Fruit fly (Drosophila melanogaster) whole organism, embryonic: ENCODE data around the gene CG11970.

Source experiments
- Atf6 ChIP-seq: fragments of 200-800 bp; sonication (Bioruptor generic); IDR thresholded peaks from 2 replicates; pipeline ENCODE4 v1.3.6; 2022; ENCODE audit warnings: missing biosample characterization, missing genetic modification characterization
- CG11723 ChIP-seq: fragments of 200-800 bp; sonication (Bioruptor generic); optimal IDR thresholded peaks from 2 replicates; lab custom pipeline; 2017; ENCODE audit warnings: missing biosample characterization, mild to moderate bottlenecking, missing genetic modification characterization
- CG12219 ChIP-seq: fragments of 200-800 bp; sonication (Bioruptor generic); optimal IDR thresholded peaks from 3 replicates; lab custom pipeline; 2018; ENCODE audit warnings: missing biosample characterization, mild to moderate bottlenecking, missing genetic modification characterization
- CG1233 ChIP-seq: fragments of 200-800 bp; sonication (Bioruptor generic); optimal IDR thresholded peaks from 4 replicates; lab custom pipeline; 2018; ENCODE audit warnings: missing biosample characterization, mild to moderate bottlenecking, missing genetic modification characterization
- CG1602 ChIP-seq: fragments of 200-800 bp; sonication (Bioruptor generic); optimal IDR thresholded peaks from 3 replicates; lab custom pipeline; 2016; ENCODE audit warnings: missing biosample characterization, missing genetic modification characterization
- CG1603 ChIP-seq: fragments of 200-800 bp; sonication (Bioruptor generic); optimal IDR thresholded peaks from 2 replicates; lab custom pipeline; 2019; ENCODE audit warnings: missing biosample characterization, mild to moderate bottlenecking, missing genetic modification characterization, moderate library complexity
- CG17359 ChIP-seq: fragments of 200-800 bp; sonication (Bioruptor generic); optimal IDR thresholded peaks from 3 replicates; lab custom pipeline; 2018; ENCODE audit warnings: missing biosample characterization, mild to moderate bottlenecking, missing genetic modification characterization, moderate library complexity
- CG18476 ChIP-seq: fragments of 200-800 bp; sonication (Bioruptor generic); optimal IDR thresholded peaks from 2 replicates; lab custom pipeline; 2016; ENCODE audit warnings: missing biosample characterization, mild to moderate bottlenecking, missing genetic modification characterization
- CG42726 ChIP-seq: fragments of 200-800 bp; sonication (Bioruptor generic); IDR thresholded peaks from 2 replicates; pipeline ENCODE4 v1.3.6; 2022; ENCODE audit warnings: missing biosample characterization, missing genetic modification characterization; ENCODE audit not compliant: partially characterized antibody
- CG5180 ChIP-seq: fragments of 200-800 bp; sonication (Bioruptor generic); optimal IDR thresholded peaks from 3 replicates; lab custom pipeline; 2017; ENCODE audit warnings: missing biosample characterization, missing genetic modification characterization, mild to moderate bottlenecking, moderate library complexity, missing genetic modification reagents
- CG7372 ChIP-seq: fragments of 200-800 bp; sonication (Bioruptor generic); IDR thresholded peaks from 2 replicates; pipeline ENCODE4 v1.3.6; 2022; ENCODE audit warnings: missing biosample characterization, missing genetic modification characterization
- CG7786 ChIP-seq: fragments of 200-800 bp; sonication (Bioruptor generic); optimal IDR thresholded peaks from 2 replicates; lab custom pipeline; 2016; ENCODE audit warnings: missing biosample characterization, missing genetic modification characterization
- Camta ChIP-seq: fragments of 200-800 bp; sonication (Bioruptor generic); optimal IDR thresholded peaks from 2 replicates; lab custom pipeline; 2016; ENCODE audit warnings: missing biosample characterization, missing genetic modification characterization
- Doc2 ChIP-seq: fragments of 200-800 bp; sonication (Bioruptor generic); IDR thresholded peaks from 2 replicates; pipeline ENCODE4 v1.3.6; 2022; ENCODE audit warnings: missing biosample characterization, missing genetic modification characterization
- Doc3 ChIP-seq: fragments of 200-800 bp; sonication (Bioruptor generic); IDR thresholded peaks from 3 replicates; pipeline ENCODE4 v1.3.6; 2022; ENCODE audit warnings: missing biosample characterization, missing genetic modification characterization; ENCODE audit not compliant: partially characterized antibody
- Ets97D ChIP-seq: fragments of 200-800 bp; sonication (Bioruptor generic); optimal IDR thresholded peaks from 3 replicates; lab custom pipeline; 2016; ENCODE audit warnings: missing biosample characterization, missing genetic modification characterization
- HLHmδ ChIP-seq: fragments of 200-800 bp; sonication (Bioruptor generic); optimal IDR thresholded peaks from 2 replicates; lab custom pipeline; 2018; ENCODE audit warnings: missing biosample characterization, mild to moderate bottlenecking, missing genetic modification characterization, moderate library complexity
- Hey ChIP-seq: fragments of 200-800 bp; sonication (Bioruptor generic); optimal IDR thresholded peaks from 3 replicates; lab custom pipeline; 2018; ENCODE audit warnings: missing biosample characterization, mild to moderate bottlenecking, missing genetic modification characterization
- Med ChIP-seq: fragments of 200-800 bp; sonication (Bioruptor generic); peaks from one replicate; lab custom pipeline; 2016; ENCODE audit warnings: missing biosample characterization, missing genetic modification characterization, mild to moderate bottlenecking, inconsistent platforms, moderate library complexity
- NC2β ChIP-seq: fragments of 200-800 bp; sonication (Bioruptor generic); optimal IDR thresholded peaks from 2 replicates; lab custom pipeline; 2016; ENCODE audit warnings: missing biosample characterization, missing genetic modification characterization
- NK7.1 ChIP-seq: fragments of 200-800 bp; sonication (Bioruptor generic); optimal IDR thresholded peaks from 3 replicates; lab custom pipeline; 2016; ENCODE audit warnings: missing biosample characterization, missing genetic modification characterization
- Nf-YA ChIP-seq: fragments of 200-800 bp; sonication (Bioruptor generic); IDR thresholded peaks from 2 replicates; pipeline ENCODE4 v1.3.6; 2022; ENCODE audit warnings: missing biosample characterization, missing genetic modification characterization
- Opbp ChIP-seq: fragments of 200-800 bp; sonication (Bioruptor generic); IDR thresholded peaks from 3 replicates; pipeline ENCODE4 v1.3.6; 2022; ENCODE audit warnings: missing biosample characterization, missing genetic modification characterization; ENCODE audit not compliant: partially characterized antibody
- Rx ChIP-seq: fragments of 200-800 bp; sonication (Bioruptor generic); IDR thresholded peaks from 2 replicates; pipeline ENCODE4 v1.3.6; 2022; ENCODE audit warnings: missing biosample characterization, missing genetic modification characterization
- Side ChIP-seq: fragments of 200-800 bp; sonication (Bioruptor generic); optimal IDR thresholded peaks from 2 replicates; lab custom pipeline; 2016; ENCODE audit warnings: missing biosample characterization, missing genetic modification characterization
- Sry-β ChIP-seq: fragments of 200-800 bp; sonication (Bioruptor generic); optimal IDR thresholded peaks from 2 replicates; lab custom pipeline; 2018; ENCODE audit warnings: missing biosample characterization, mild to moderate bottlenecking, missing genetic modification characterization, moderate library complexity
- Stat92E ChIP-seq, 3 experiments: fragments of >200 bp in 2 of 3; fragments of 200-800 bp in 1 of 3; sonication (Bioruptor generic) in 1 of 3; optimal IDR thresholded peaks; 2 replicates each; lab custom pipeline; 2017 to 2019; ENCODE audit warnings: missing biosample characterization in 3 of 3, missing genetic modification characterization in 3 of 3, mild to moderate bottlenecking in 1 of 3, moderate library complexity in 1 of 3
- abd-A ChIP-seq: fragments of 200-800 bp; sonication (Bioruptor generic); optimal IDR thresholded peaks from 3 replicates; lab custom pipeline; 2019; ENCODE audit warnings: missing biosample characterization, mild to moderate bottlenecking, missing genetic modification characterization, moderate library complexity
- ash1 ChIP-seq: fragments of 200-800 bp; sonication (Bioruptor generic); optimal IDR thresholded peaks from 2 replicates; lab custom pipeline; 2018; ENCODE audit warnings: missing biosample characterization, mild to moderate bottlenecking, missing genetic modification characterization
- chinmo ChIP-seq: fragments of 200-800 bp; sonication (Bioruptor generic); IDR thresholded peaks from 4 replicates; pipeline ENCODE4 v1.3.6; 2022; ENCODE audit warnings: missing biosample characterization, missing genetic modification characterization; ENCODE audit not compliant: partially characterized antibody
- corto ChIP-seq: fragments of 200-800 bp; sonication (Bioruptor generic); optimal IDR thresholded peaks from 2 replicates; lab custom pipeline; 2016; ENCODE audit warnings: missing biosample characterization, mild to moderate bottlenecking, missing genetic modification characterization, moderate library complexity
- crol ChIP-seq: fragments of 200-800 bp; sonication (Bioruptor generic); IDR thresholded peaks from 2 replicates; pipeline ENCODE4 v1.3.6; 2022; ENCODE audit warnings: missing biosample characterization, missing genetic modification characterization
- cwo ChIP-seq: fragments of 200-800 bp; sonication (Bioruptor generic); optimal IDR thresholded peaks from 3 replicates; lab custom pipeline; 2017; ENCODE audit warnings: missing biosample characterization, missing genetic modification characterization, mild to moderate bottlenecking, moderate library complexity, missing genetic modification reagents
- dysf ChIP-seq: fragments of 200-800 bp; sonication (Bioruptor generic); IDR thresholded peaks from 3 replicates; pipeline ENCODE4 v1.3.6; 2022; ENCODE audit warnings: missing biosample characterization, missing genetic modification characterization
- ems ChIP-seq: fragments of 200-800 bp; sonication (Bioruptor generic); optimal IDR thresholded peaks from 3 replicates; lab custom pipeline; 2016; ENCODE audit warnings: missing biosample characterization, missing genetic modification characterization
- ham ChIP-seq: fragments of 200-800 bp; sonication (Bioruptor generic); IDR thresholded peaks from 2 replicates; pipeline ENCODE4 v1.3.6; 2022; ENCODE audit warnings: missing biosample characterization, missing genetic modification characterization
- hb ChIP-seq: fragments of 200-800 bp; sonication (Bioruptor generic); IDR thresholded peaks from 3 replicates; pipeline ENCODE4 v1.3.6; 2022; ENCODE audit warnings: missing biosample characterization, missing genetic modification characterization; ENCODE audit not compliant: partially characterized antibody
- jumu ChIP-seq: fragments of 200-800 bp; sonication (Bioruptor generic); optimal IDR thresholded peaks from 3 replicates; lab custom pipeline; 2016; ENCODE audit warnings: missing biosample characterization, missing genetic modification characterization
- ken ChIP-seq: fragments of 200-800 bp; sonication (Bioruptor generic); IDR thresholded peaks from 3 replicates; pipeline ENCODE4 v1.3.6; 2022; ENCODE audit warnings: missing biosample characterization, missing genetic modification characterization
- kni ChIP-seq: fragments of 200-800 bp; sonication (Bioruptor generic); optimal IDR thresholded peaks from 3 replicates; lab custom pipeline; 2017; ENCODE audit warnings: mild to moderate bottlenecking, missing biosample characterization, missing genetic modification reagents, missing genetic modification characterization
- knrl ChIP-seq: fragments of 200-800 bp; sonication (Bioruptor generic); IDR thresholded peaks from 3 replicates; pipeline ENCODE4 v1.3.6; 2022; ENCODE audit warnings: missing biosample characterization, missing genetic modification characterization; ENCODE audit not compliant: partially characterized antibody
- nerfin-1 ChIP-seq: fragments of 200-800 bp; sonication (Bioruptor generic); optimal IDR thresholded peaks from 3 replicates; lab custom pipeline; 2019; ENCODE audit warnings: missing biosample characterization, mild to moderate bottlenecking, missing genetic modification characterization, moderate library complexity
- pros ChIP-seq: fragments of 200-800 bp; sonication (Bioruptor generic); optimal IDR thresholded peaks from 3 replicates; lab custom pipeline; 2019; ENCODE audit warnings: missing biosample characterization, mild to moderate bottlenecking, missing genetic modification characterization, moderate library complexity
- ro ChIP-seq: fragments of 200-800 bp; sonication (Bioruptor generic); IDR thresholded peaks from 2 replicates; pipeline ENCODE4 v1.3.6; 2022; ENCODE audit warnings: missing biosample characterization, missing genetic modification characterization
- sc ChIP-seq, 3 experiments: fragments of >200 bp in 2 of 3; fragments of 200-800 bp in 1 of 3; sonication (Bioruptor generic) in 1 of 3; optimal IDR thresholded peaks; 2 replicates in 2 of 3; 3 replicates in 1 of 3; lab custom pipeline; 2017; ENCODE audit warnings: mild to moderate bottlenecking in 1 of 3, missing biosample characterization in 1 of 3, missing genetic modification characterization in 1 of 3, missing genetic modification reagents in 1 of 3
- sna ChIP-seq: fragments of 200-800 bp; sonication (Bioruptor generic); IDR thresholded peaks from 2 replicates; pipeline ENCODE4 v1.3.6; 2022; ENCODE audit warnings: missing biosample characterization, missing genetic modification characterization; ENCODE audit not compliant: partially characterized antibody
- tin ChIP-seq: fragments of 200-800 bp; sonication (Bioruptor generic); optimal IDR thresholded peaks from 3 replicates; lab custom pipeline; 2016; ENCODE audit warnings: missing biosample characterization, missing genetic modification characterization
- trh ChIP-seq: fragments of 200-800 bp; sonication (Bioruptor generic); optimal IDR thresholded peaks from 2 replicates; lab custom pipeline; 2016; ENCODE audit warnings: missing biosample characterization, missing genetic modification characterization
- usp ChIP-seq: fragments of >200 bp; optimal IDR thresholded peaks from 2 replicates; lab custom pipeline; 2017; ENCODE audit warnings: missing biosample characterization, missing genetic modification characterization
- vvl ChIP-seq: fragments of 200-800 bp; sonication (Bioruptor generic); IDR thresholded peaks from 2 replicates; pipeline ENCODE4 v1.3.6; 2022; ENCODE audit warnings: missing biosample characterization, missing genetic modification characterization

Gene CG11970

dm6 chr3R:9027082-9027481 lies 42.6 kb downstream of the CG11970 start (continued):
- TF ChIP-seq tin (GFP tag; lab: Kevin White, UChicago) = no peak
- peak; percentile 33; the same call in 1 of the 2 replicates for TF ChIP-seq crol (GFP tag; lab: Robert Waterston, UW)
- no peak for TF ChIP-seq CG7786 (GFP tag; lab: Kevin White, UChicago)
- peak; percentile 62 for TF ChIP-seq pros (GFP tag; lab: Kevin White, UChicago)
- no peak for TF ChIP-seq Rx (GFP tag; lab: Robert Waterston, UW)
- no peak for TF ChIP-seq sc (optimal IDR thresholded peaks at IDR 0.05; lab: Kevin White, UChicago)
- TF ChIP-seq sc (GFP tag; optimal IDR thresholded peaks at IDR 0.05; lab: Kevin White, UChicago) = no peak
- no peak for TF ChIP-seq CG1233 (GFP tag; lab: Kevin White, UChicago)
- no peak for TF ChIP-seq Sry-β (GFP tag; lab: Kevin White, UChicago)
- TF ChIP-seq CG12219 = no peak
- no peak for TF ChIP-seq Med (GFP tag; lab: Kevin White, UChicago)
- peak; percentile 62; the same call in 1 of the 2 replicates for TF ChIP-seq vvl
- TF ChIP-seq ken = no peak
- TF ChIP-seq Nf-YA = peak; percentile 7; the same call in 1 of the 2 replicates
- TF ChIP-seq CG11723 = no peak
- TF ChIP-seq kni (GFP tag; lab: Kevin White, UChicago) = peak; percentile 78
- TF ChIP-seq Atf6 (GFP tag; lab: Robert Waterston, UW) = no peak
- TF ChIP-seq CG1602 (GFP tag; lab: Kevin White, UChicago) = no peak
- peak; percentile 73 for TF ChIP-seq abd-A (tag; lab: Kevin White, UChicago)
- no peak for TF ChIP-seq knrl (GFP tag; lab: Robert Waterston, UW)
- TF ChIP-seq Hey (tag; lab: Kevin White, UChicago) = peak; percentile 98
- no peak for TF ChIP-seq ems
- no peak; the same call in 2 of the 3 replicates for TF ChIP-seq Opbp (GFP tag; lab: Robert Waterston, UW)
- no peak for TF ChIP-seq CG5180 (GFP tag; lab: Kevin White, UChicago)
- TF ChIP-seq CG42726 (GFP tag; lab: Robert Waterston, UW) = no peak
- no peak for TF ChIP-seq usp
- 0 out of 4 replicates have a peak, but pooled peaks have one; percentile 29 for TF ChIP-seq chinmo (GFP tag; lab: Robert Waterston, UW)
- no peak for TF ChIP-seq NK7.1 (GFP tag; lab: Kevin White, UChicago)
- no peak for TF ChIP-seq trh
- no peak for TF ChIP-seq CG7372 (GFP tag; lab: Robert Waterston, UW)
- no peak for TF ChIP-seq CG18476 (GFP tag; lab: Kevin White, UChicago)
- no peak for TF ChIP-seq Side (GFP tag; lab: Kevin White, UChicago)
- TF ChIP-seq CG1603 (tag; lab: Kevin White, UChicago) = no peak
- no peak for TF ChIP-seq ham (GFP tag; lab: Robert Waterston, UW)
- TF ChIP-seq dysf = no peak
- TF ChIP-seq Ets97D = no peak
- no peak for TF ChIP-seq Doc3 (GFP tag; lab: Robert Waterston, UW)
- no peak for TF ChIP-seq hb
- TF ChIP-seq CG17359 (tag; lab: Kevin White, UChicago) = no peak
- no peak for TF ChIP-seq jumu (GFP tag; lab: Kevin White, UChicago)
- no peak for TF ChIP-seq corto (GFP tag; lab: Kevin White, UChicago)
- no peak for TF ChIP-seq Camta (GFP tag; lab: Kevin White, UChicago)
- no peak for TF ChIP-seq Stat92E (GFP tag; optimal IDR thresholded peaks at IDR 0.05; lab: Kevin White, UChicago)
- peak; percentile 0 for TF ChIP-seq nerfin-1 (tag; lab: Kevin White, UChicago)
- TF ChIP-seq NC2β (GFP tag; lab: Kevin White, UChicago) = no peak
- TF ChIP-seq ro (GFP tag; lab: Robert Waterston, UW) = no peak
- TF ChIP-seq Doc2 = no peak
- peak; percentile 18 for TF ChIP-seq ash1
- TF ChIP-seq HLHmδ (GFP tag; lab: Kevin White, UChicago) = peak; percentile 80
- TF ChIP-seq cwo (GFP tag; lab: Kevin White, UChicago) = peak; percentile 88
- no peak for TF ChIP-seq sna (GFP tag; lab: Robert Waterston, UW)
